Fruit fly (Drosophila melanogaster) whole organism, prepupa: ENCODE results near the gene CdGAPr.

Experiments used
- Blimp-1 ChIP-seq: fragments of 200-800 bp; sonication (Bioruptor generic); optimal IDR thresholded peaks from 3 replicates; lab custom pipeline; 2017; ENCODE audit warnings: missing biosample characterization, missing genetic modification characterization, mild to moderate bottlenecking, moderate library complexity, missing genetic modification reagents
- CG10631 ChIP-seq: fragments of 200-800 bp; sonication (Bioruptor generic); optimal IDR thresholded peaks from 2 replicates; lab custom pipeline; 2016; ENCODE audit warnings: missing biosample characterization, missing genetic modification characterization
- CG10669 ChIP-seq: fragments of 200-800 bp; sonication (Bioruptor generic); optimal IDR thresholded peaks from 3 replicates; lab custom pipeline; 2018; ENCODE audit warnings: missing biosample characterization, mild to moderate bottlenecking, missing genetic modification characterization, moderate library complexity
- CG11294 ChIP-seq: fragments of 200-800 bp; sonication (Bioruptor generic); IDR thresholded peaks from 2 replicates; pipeline ENCODE4 v1.3.6; 2022; ENCODE audit warnings: missing biosample characterization, missing genetic modification characterization
- CG11762 ChIP-seq: fragments of 200-800 bp; sonication (Bioruptor generic); optimal IDR thresholded peaks from 3 replicates; lab custom pipeline; 2016; ENCODE audit warnings: missing biosample characterization, missing genetic modification characterization; ENCODE audit not compliant: insufficient read depth
- CG11902 ChIP-seq: fragments of 200-800 bp; sonication (Bioruptor generic); optimal IDR thresholded peaks from 3 replicates; lab custom pipeline; 2016; ENCODE audit warnings: missing biosample characterization, missing genetic modification characterization
- CG15336 ChIP-seq: fragments of 200-800 bp; sonication (Bioruptor generic); IDR thresholded peaks from 2 replicates; pipeline ENCODE4 v1.3.6; 2022; ENCODE audit warnings: missing biosample characterization, missing genetic modification characterization
- CG1621 ChIP-seq: fragments of 200-800 bp; sonication (Bioruptor generic); optimal IDR thresholded peaks from 3 replicates; lab custom pipeline; 2018; ENCODE audit warnings: missing biosample characterization, mild to moderate bottlenecking, missing genetic modification characterization
- CG16779 ChIP-seq: fragments of 200-800 bp; sonication (Bioruptor generic); optimal IDR thresholded peaks from 3 replicates; lab custom pipeline; 2017; ENCODE audit warnings: missing biosample characterization, mild to moderate bottlenecking, missing genetic modification characterization
- CG31627 ChIP-seq: fragments of 200-800 bp; sonication (Bioruptor generic); optimal IDR thresholded peaks from 3 replicates; lab custom pipeline; 2016; ENCODE audit warnings: missing biosample characterization, missing genetic modification characterization
- CG32006 ChIP-seq: fragments of 200-800 bp; sonication (Bioruptor generic); optimal IDR thresholded peaks from 3 replicates; lab custom pipeline; 2017; ENCODE audit warnings: missing biosample characterization, mild to moderate bottlenecking, missing genetic modification characterization
- CG34406 ChIP-seq: fragments of 200-800 bp; sonication (Bioruptor generic); optimal IDR thresholded peaks from 3 replicates; lab custom pipeline; 2016; ENCODE audit warnings: missing biosample characterization, missing genetic modification characterization
- CG3919 ChIP-seq: fragments of 200-800 bp; sonication (Bioruptor generic); optimal IDR thresholded peaks from 3 replicates; lab custom pipeline; 2016; ENCODE audit warnings: missing biosample characterization, missing genetic modification characterization
- CG4318 ChIP-seq: fragments of 200-800 bp; sonication (Bioruptor generic); optimal IDR thresholded peaks from 3 replicates; lab custom pipeline; 2017; ENCODE audit warnings: missing biosample characterization, mild to moderate bottlenecking, missing genetic modification characterization
- CG6163 ChIP-seq: fragments of 200-800 bp; sonication (Bioruptor generic); IDR thresholded peaks from 3 replicates; pipeline ENCODE4 v1.3.6; 2022; ENCODE audit warnings: missing biosample characterization, missing genetic modification characterization
- CG6276 ChIP-seq: fragments of 200-800 bp; sonication (Bioruptor generic); optimal IDR thresholded peaks from 2 replicates; lab custom pipeline; 2017; ENCODE audit warnings: missing biosample characterization, mild to moderate bottlenecking, missing genetic modification characterization
- CG6792 ChIP-seq: fragments of 200-800 bp; sonication (Bioruptor generic); optimal IDR thresholded peaks from 3 replicates; lab custom pipeline; 2016; ENCODE audit warnings: missing biosample characterization, missing genetic modification characterization
- CG6808 ChIP-seq: fragments of 200-800 bp; sonication (Bioruptor generic); optimal IDR thresholded peaks from 3 replicates; lab custom pipeline; 2017; ENCODE audit warnings: missing biosample characterization, missing genetic modification characterization, mild to moderate bottlenecking, moderate library complexity, missing genetic modification reagents
- CG7368 ChIP-seq: fragments of 200-800 bp; sonication (Bioruptor generic); optimal IDR thresholded peaks from 3 replicates; lab custom pipeline; 2016; ENCODE audit warnings: missing biosample characterization, missing genetic modification characterization
- CG8319 ChIP-seq: fragments of 200-800 bp; sonication (Bioruptor generic); optimal IDR thresholded peaks from 3 replicates; lab custom pipeline; 2016; ENCODE audit warnings: missing biosample characterization, missing genetic modification characterization
- CG9139 ChIP-seq: fragments of 200-800 bp; sonication (Bioruptor generic); optimal IDR thresholded peaks from 3 replicates; lab custom pipeline; 2017; ENCODE audit warnings: missing biosample characterization, mild to moderate bottlenecking, missing genetic modification characterization
- Eip78C ChIP-seq: fragments of 200-800 bp; sonication (Bioruptor generic); peaks from one replicate; lab custom pipeline; 2016; ENCODE audit warnings: missing biosample characterization, missing genetic modification characterization
- Ets21C ChIP-seq: fragments of 200-800 bp; sonication (Bioruptor generic); optimal IDR thresholded peaks from 3 replicates; lab custom pipeline; 2016; ENCODE audit warnings: missing biosample characterization, missing genetic modification characterization
- Ets96B ChIP-seq: fragments of 200-800 bp; optimal IDR thresholded peaks from 2 replicates; lab custom pipeline; 2019; ENCODE audit warnings: missing biosample characterization, mild to moderate bottlenecking, missing genetic modification characterization, moderate library complexity
- Gug ChIP-seq: fragments of 200-800 bp; sonication (Bioruptor generic); IDR thresholded peaks from 2 replicates; pipeline ENCODE4 v1.3.6; 2022; ENCODE audit warnings: missing biosample characterization, missing genetic modification characterization
- Hr4 ChIP-seq: fragments of 200-800 bp; sonication (Bioruptor generic); optimal IDR thresholded peaks from 3 replicates; lab custom pipeline; 2016; ENCODE audit warnings: missing biosample characterization, missing genetic modification characterization
- Lpt ChIP-seq: fragments of 200-800 bp; sonication (Bioruptor generic); optimal IDR thresholded peaks from 3 replicates; lab custom pipeline; 2016; ENCODE audit warnings: missing biosample characterization, missing genetic modification characterization
- Met ChIP-seq: fragments of 200-800 bp; sonication (Bioruptor generic); optimal IDR thresholded peaks from 3 replicates; lab custom pipeline; 2016; ENCODE audit warnings: missing biosample characterization, missing genetic modification characterization
- OdsH ChIP-seq: fragments of 200-800 bp; sonication (Bioruptor generic); optimal IDR thresholded peaks from 3 replicates; lab custom pipeline; 2016; ENCODE audit warnings: missing biosample characterization, missing genetic modification characterization
- Smox ChIP-seq: fragments of 200-800 bp; sonication (Bioruptor generic); optimal IDR thresholded peaks from 3 replicates; lab custom pipeline; 2016; ENCODE audit warnings: missing biosample characterization, missing genetic modification characterization
- Sox14 ChIP-seq: fragments of 200-800 bp; sonication (Bioruptor generic); optimal IDR thresholded peaks from 3 replicates; lab custom pipeline; 2016; ENCODE audit warnings: missing biosample characterization, missing genetic modification characterization
- Sox15 ChIP-seq: fragments of 200-800 bp; sonication (Bioruptor generic); optimal IDR thresholded peaks from 3 replicates; lab custom pipeline; 2016; ENCODE audit warnings: missing biosample characterization, missing genetic modification characterization
- achi ChIP-seq: fragments of 200-800 bp; sonication (Bioruptor generic); optimal IDR thresholded peaks from 3 replicates; lab custom pipeline; 2016; ENCODE audit warnings: missing biosample characterization, missing genetic modification characterization
- acj6 ChIP-seq: fragments of 200-800 bp; sonication (Bioruptor generic); optimal IDR thresholded peaks from 3 replicates; lab custom pipeline; 2016; ENCODE audit warnings: missing biosample characterization, missing genetic modification characterization
- cyc ChIP-seq: fragments of 200-800 bp; sonication (Bioruptor generic); optimal IDR thresholded peaks from 3 replicates; lab custom pipeline; 2016; ENCODE audit warnings: missing biosample characterization, missing genetic modification characterization
- dsx ChIP-seq: fragments of 200-800 bp; optimal IDR thresholded peaks from 3 replicates; lab custom pipeline; 2019; ENCODE audit warnings: missing biosample characterization, mild to moderate bottlenecking, missing genetic modification characterization, moderate library complexity; ENCODE audit not compliant: poor library complexity, severe bottlenecking
- eg ChIP-seq: fragments of 200-800 bp; sonication (Bioruptor generic); IDR thresholded peaks from 3 replicates; pipeline ENCODE4 v1.3.6; 2022; ENCODE audit warnings: missing biosample characterization, missing genetic modification characterization
- esn ChIP-seq: fragments of 200-800 bp; sonication (Bioruptor generic); optimal IDR thresholded peaks from 2 replicates; lab custom pipeline; 2016; ENCODE audit warnings: missing biosample characterization, mild to moderate bottlenecking, missing genetic modification characterization, moderate library complexity
- fd59A ChIP-seq: fragments of 200-800 bp; sonication (Bioruptor generic); optimal IDR thresholded peaks from 2 replicates; lab custom pipeline; 2017; ENCODE audit warnings: missing biosample characterization, mild to moderate bottlenecking, missing genetic modification characterization, missing genetic modification reagents
- fkh ChIP-seq: fragments of 200-800 bp; sonication (Bioruptor generic); optimal IDR thresholded peaks from 3 replicates; lab custom pipeline; 2017; ENCODE audit warnings: missing biosample characterization, mild to moderate bottlenecking, missing genetic modification characterization, moderate library complexity
- lz ChIP-seq: fragments of 200-800 bp; sonication (Bioruptor generic); optimal IDR thresholded peaks from 3 replicates; lab custom pipeline; 2016; ENCODE audit warnings: missing biosample characterization, missing genetic modification characterization
- pdm3 ChIP-seq: fragments of 200-800 bp; sonication (Bioruptor generic); optimal IDR thresholded peaks from 3 replicates; lab custom pipeline; 2016; ENCODE audit warnings: missing biosample characterization, missing genetic modification characterization
- salr ChIP-seq, 2 experiments: fragments of 200-800 bp; sonication (Bioruptor generic); optimal IDR thresholded peaks; 3 replicates each; lab custom pipeline; 2016 to 2018; ENCODE audit warnings: missing biosample characterization in 2 of 2, missing genetic modification characterization in 2 of 2, mild to moderate bottlenecking in 1 of 2
- spab ChIP-seq: fragments of 200-800 bp; sonication (Bioruptor generic); optimal IDR thresholded peaks from 2 replicates; lab custom pipeline; 2017; ENCODE audit warnings: missing biosample characterization, mild to moderate bottlenecking, missing genetic modification characterization, missing genetic modification reagents
- ss ChIP-seq, 2 experiments: fragments of 200-800 bp; sonication (Bioruptor generic); optimal IDR thresholded peaks; 2 replicates in 1 of 2; 3 replicates in 1 of 2; lab custom pipeline; 2017 to 2018; ENCODE audit warnings: mild to moderate bottlenecking in 2 of 2, missing biosample characterization in 2 of 2, missing genetic modification characterization in 2 of 2, moderate library complexity in 1 of 2
- svp ChIP-seq: fragments of 200-800 bp; sonication (Bioruptor generic); peaks from one replicate; lab custom pipeline; 2016; ENCODE audit warnings: missing biosample characterization, missing genetic modification characterization
- vri ChIP-seq: fragments of 200-800 bp; sonication (Bioruptor generic); optimal IDR thresholded peaks from 3 replicates; lab custom pipeline; 2016; ENCODE audit warnings: missing biosample characterization, mild to moderate bottlenecking, missing genetic modification characterization

The CdGAPr gene

DNA sequence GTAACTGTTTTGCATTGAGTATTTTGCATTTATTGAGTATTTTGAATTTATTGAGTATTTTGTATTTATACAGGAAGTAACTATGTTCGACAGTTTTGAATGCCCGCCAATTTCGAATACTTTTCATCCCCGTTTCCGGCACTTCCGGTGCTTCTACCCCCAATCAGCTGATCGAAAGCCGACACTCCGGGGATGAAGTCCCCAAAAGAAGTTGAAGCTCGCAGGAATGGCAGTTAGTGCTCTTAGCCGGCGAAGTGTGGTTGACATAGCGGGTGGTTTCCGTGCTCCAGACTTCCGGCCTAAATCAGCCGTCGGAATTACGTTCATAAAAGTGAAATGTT lies 4.4 kb upstream of the CdGAPr start, which contains the start of gene sick:
TSS of gene sick (plus strand) at position 255 of the 341 bp plus-strand sequence.
- no peak for TF ChIP-seq Gug (GFP tag; lab: Robert Waterston, UW)
- TF ChIP-seq CG9139 (GFP tag; lab: Kevin White, UChicago): no peak
- TF ChIP-seq CG11762: no peak
- TF ChIP-seq salr (GFP tag; optimal IDR thresholded peaks at IDR 0.05; lab: Kevin White, UChicago): no peak
- TF ChIP-seq CG3919 (GFP tag; lab: Kevin White, UChicago): no peak
- no peak for TF ChIP-seq CG6792 (GFP tag; lab: Kevin White, UChicago)
- TF ChIP-seq vri (GFP tag; lab: Kevin White, UChicago): no peak
- TF ChIP-seq CG10669 (GFP tag; lab: Kevin White, UChicago): no peak
- TF ChIP-seq Hr4 (GFP tag; lab: Kevin White, UChicago): no peak
- no peak for TF ChIP-seq dsx (GFP tag; lab: Kevin White, UChicago)
- no peak for TF ChIP-seq achi (GFP tag; lab: Kevin White, UChicago)

DNA sequence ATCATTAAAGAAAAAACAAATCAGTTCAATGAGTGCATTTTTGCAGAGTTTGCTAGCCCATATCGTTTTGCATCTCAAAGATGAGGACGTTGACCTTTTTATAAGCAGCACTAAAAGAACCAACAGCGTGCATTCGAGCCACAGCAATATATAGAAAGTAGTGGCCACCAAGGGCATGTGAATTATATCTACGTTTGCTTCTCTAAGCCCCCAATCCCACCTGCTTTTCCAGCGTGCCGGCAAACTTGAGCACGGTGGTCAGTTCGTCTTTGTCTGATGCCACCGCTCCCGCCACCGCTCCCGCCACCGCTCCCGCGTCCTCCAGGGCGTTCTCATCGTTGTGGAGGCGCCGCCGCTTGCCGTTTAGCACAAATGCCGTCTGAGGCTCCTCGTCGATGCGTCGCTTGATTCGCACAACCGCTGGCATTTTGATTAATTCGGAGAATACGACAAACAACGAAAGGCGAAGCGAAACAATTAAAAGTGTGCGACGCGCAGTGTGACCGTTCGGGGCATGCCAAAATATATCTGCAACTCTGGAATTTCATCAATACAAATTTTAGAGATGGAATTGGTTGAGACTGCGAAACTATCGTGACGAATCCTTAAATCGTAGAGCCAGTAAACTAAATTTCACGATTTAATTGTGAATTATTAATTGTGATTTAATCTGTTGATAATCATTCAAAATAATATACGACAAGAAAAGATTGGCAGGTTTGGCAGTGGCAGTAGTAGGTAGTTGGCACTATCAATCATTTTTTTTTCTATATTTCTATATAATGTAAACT lies 3.8 kb upstream of the CdGAPr start:
- TF ChIP-seq CG9139 (GFP tag; lab: Kevin White, UChicago): peak; percentile 22
- peak; percentile 55 for TF ChIP-seq cyc (GFP tag; lab: Kevin White, UChicago)
- no peak for TF ChIP-seq CG1621
- TF ChIP-seq Blimp-1 (GFP tag; lab: Kevin White, UChicago): no peak
- TF ChIP-seq Sox15 (GFP tag; lab: Kevin White, UChicago): no peak
- TF ChIP-seq CG15336 (GFP tag; lab: Robert Waterston, UW): 0 out of 2 replicates have a peak, but pooled peaks have one; percentile 30
- TF ChIP-seq fd59A (GFP tag; lab: Kevin White, UChicago): no peak
- peak; percentile 28; the same call in 1 of the 3 replicates for TF ChIP-seq CG6163 (GFP tag; lab: Robert Waterston, UW)
- peak; percentile 26 for TF ChIP-seq CG32006 (GFP tag; lab: Kevin White, UChicago)
- TF ChIP-seq Smox (GFP tag; lab: Kevin White, UChicago): peak; percentile 66
- TF ChIP-seq CG11762: no peak
- peak; percentile 21 for TF ChIP-seq Lpt (GFP tag; lab: Kevin White, UChicago)
- TF ChIP-seq OdsH: peak; percentile 40
- peak; percentile 55 for TF ChIP-seq esn
- no peak for TF ChIP-seq CG6792 (GFP tag; lab: Kevin White, UChicago)
- TF ChIP-seq acj6: peak; percentile 60
- TF ChIP-seq Ets21C (GFP tag; lab: Kevin White, UChicago): peak; percentile 18
- TF ChIP-seq Ets96B: no peak
- no peak for TF ChIP-seq CG7368 (GFP tag; lab: Kevin White, UChicago)
- TF ChIP-seq vri (GFP tag; lab: Kevin White, UChicago): peak; percentile 3
- TF ChIP-seq achi (GFP tag; lab: Kevin White, UChicago): peak; percentile 26
- peak; percentile 24 for TF ChIP-seq CG34406 (GFP tag; lab: Kevin White, UChicago)
- TF ChIP-seq CG11294 (GFP tag; lab: Robert Waterston, UW): no peak
- TF ChIP-seq CG16779 (tag; lab: Kevin White, UChicago): no peak
- peak; percentile 22 for TF ChIP-seq pdm3 (GFP tag; lab: Kevin White, UChicago)
- no peak; the same call in 2 of the 3 replicates for TF ChIP-seq eg (GFP tag; lab: Robert Waterston, UW)
- TF ChIP-seq fkh (GFP tag; lab: Kevin White, UChicago): peak; percentile 0
- TF ChIP-seq lz (GFP tag; lab: Kevin White, UChicago): peak; percentile 62
- TF ChIP-seq CG6276 (GFP tag; lab: Kevin White, UChicago): no peak
- peak; percentile 93 for TF ChIP-seq Sox14 (GFP tag; lab: Kevin White, UChicago)
- no peak for TF ChIP-seq spab (GFP tag; lab: Kevin White, UChicago)
- TF ChIP-seq svp (GFP tag; lab: Kevin White, UChicago): peak; percentile 65
- TF ChIP-seq CG31627 (GFP tag; lab: Kevin White, UChicago): peak; percentile 53
- TF ChIP-seq CG4318 (GFP tag; lab: Kevin White, UChicago): no peak
- peak; percentile 39 for TF ChIP-seq Hr4 (GFP tag; lab: Kevin White, UChicago)
- no peak for TF ChIP-seq CG8319 (GFP tag; lab: Kevin White, UChicago)
- peak; percentile 35 for TF ChIP-seq Eip78C (GFP tag; lab: Kevin White, UChicago)
- no peak for TF ChIP-seq CG11902
- TF ChIP-seq CG6808 (GFP tag; lab: Kevin White, UChicago): no peak
- TF ChIP-seq CG10631 (GFP tag; lab: Kevin White, UChicago): peak; percentile 44
- no peak for TF ChIP-seq salr (GFP tag; optimal IDR thresholded peaks at IDR 0.05; lab: Kevin White, UChicago)
- TF ChIP-seq Met (GFP tag; lab: Kevin White, UChicago): peak; percentile 62
- TF ChIP-seq ss (GFP tag; optimal IDR thresholded peaks at IDR 0.05; lab: Kevin White, UChicago): no peak
